Fruit fly (Drosophila melanogaster) Kc167 (cell line): Measurements from ENCODE around the gene CG17300.

Source experiments
- Myc ChIP-seq: fragments of >200 bp; optimal IDR thresholded peaks from 2 replicates; lab custom pipeline; 2017; ENCODE audit warnings: missing external identifiers
- Sin3A ChIP-seq: fragments of >200 bp; optimal IDR thresholded peaks from 2 replicates; lab custom pipeline; 2018; ENCODE audit warnings: missing external identifiers
- h ChIP-seq: fragments of >200 bp; optimal IDR thresholded peaks from 3 replicates; lab custom pipeline; 2018; ENCODE audit warnings: missing external identifiers
- insv ChIP-seq: fragments of >200 bp; optimal IDR thresholded peaks from 3 replicates; lab custom pipeline; 2018; ENCODE audit warnings: missing external identifiers
- psq ChIP-seq: fragments of >200 bp; optimal IDR thresholded peaks from 2 replicates; lab custom pipeline; 2017; ENCODE audit warnings: missing external identifiers
- ttk ChIP-seq: sonication (Bioruptor generic); optimal IDR thresholded peaks from 2 replicates; lab custom pipeline; 2017; ENCODE audit warnings: missing external identifiers

DNA sequence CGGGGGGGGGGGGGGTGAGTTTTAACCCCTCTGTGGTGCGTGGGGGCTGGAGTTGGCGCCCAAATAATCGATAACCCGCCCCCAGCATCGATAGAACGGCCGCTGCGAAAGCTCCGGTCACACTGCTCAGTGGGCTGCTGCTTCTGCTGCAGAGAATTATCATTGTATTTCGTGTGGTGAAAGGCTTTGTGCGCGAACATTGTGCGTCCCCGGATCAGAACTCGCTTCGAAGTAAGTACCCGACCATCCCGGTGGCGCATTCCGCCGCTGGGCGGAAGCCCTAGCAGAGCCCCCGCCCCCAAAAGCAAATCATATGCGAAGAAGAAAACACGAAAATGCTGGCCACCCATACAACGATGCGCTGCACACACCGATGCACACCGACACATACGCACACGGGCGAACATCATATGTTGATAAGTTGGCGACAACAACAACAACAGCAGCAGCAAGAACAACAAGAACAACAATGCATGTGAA, 42.7 kb downstream of the CG17300 start, which contains the start of gene Syx13:
- TF ChIP-seq psq (lab: Kevin White, UChicago) (no peak), ttk (no peak), insv (lab: Kevin White, UChicago) (no peak), Sin3A (no peak), h (lab: Kevin White, UChicago) (no peak), Myc (lab: Kevin White, UChicago) (no peak)
